Fruit fly (Drosophila melanogaster): ENCODE measurements around the gene CG17637.

CG17637 gene

DNA sequence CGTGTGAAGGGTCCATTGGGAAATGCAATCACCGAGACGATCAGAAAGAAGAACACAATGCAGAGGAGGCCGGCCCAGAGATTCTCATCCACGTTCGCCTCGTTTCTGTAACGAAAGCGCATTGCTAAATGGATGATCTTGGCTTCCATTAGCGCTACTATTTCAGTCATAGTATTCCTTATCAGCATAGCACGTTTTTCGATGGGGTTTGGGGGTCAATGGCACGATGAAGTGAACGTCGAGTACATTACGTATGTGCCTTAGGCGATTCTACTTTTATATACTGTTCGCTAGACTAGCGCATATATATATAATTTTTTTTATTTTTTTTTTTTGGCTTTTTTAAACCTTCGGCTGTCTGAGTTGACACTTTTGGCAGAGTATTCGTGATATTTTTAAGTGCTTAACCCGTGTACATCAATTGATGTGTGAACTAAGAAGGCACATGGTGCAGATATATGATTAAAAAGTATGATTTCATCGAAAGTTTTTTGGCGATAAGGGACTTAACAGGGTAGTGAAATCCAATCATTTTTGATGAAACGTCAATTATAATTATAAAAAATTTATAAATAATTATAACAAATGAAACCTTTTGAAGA is 20.5 kb downstream of the CG17637 start:
- TF ChIP-seq CG17806 (tag; optimal IDR thresholded peaks at IDR 0.05) (no peak), CG9948 (tag; optimal IDR thresholded peaks at IDR 0.05) (no peak), CG32121 (GFP tag; IDR thresholded peaks at IDR 0.05) (peak; percentile 23; the same call in 1 of the 2 replicates)

DNA sequence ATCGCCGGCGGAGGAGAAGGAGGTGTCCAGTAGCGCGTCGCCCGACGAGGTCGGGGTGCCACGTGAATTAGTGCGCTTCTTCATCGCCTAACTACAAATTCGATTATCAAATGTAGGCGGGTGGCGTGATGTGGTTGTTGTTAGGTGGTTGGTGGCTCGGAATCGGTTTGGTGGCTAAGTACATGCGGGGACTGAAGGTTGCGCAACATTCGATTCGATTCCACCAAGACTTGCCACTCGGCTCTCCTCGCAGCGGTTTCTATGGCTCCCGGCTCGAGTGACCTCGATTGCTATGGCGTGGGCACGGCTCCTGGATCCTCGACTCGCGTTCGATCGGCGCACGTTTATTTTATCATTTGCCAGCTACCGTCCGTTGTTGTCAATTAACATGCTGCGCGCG is 21.8 kb downstream of the CG17637 start:
- no peak for TF ChIP-seq CG34367 (tag; optimal IDR thresholded peaks at IDR 0.05)
- TF ChIP-seq CG14655 (GFP tag; optimal IDR thresholded peaks at IDR 0.05), result no peak
- no peak for TF ChIP-seq CG9948 (tag; optimal IDR thresholded peaks at IDR 0.05)
- no peak for TF ChIP-seq Snoo (tag; optimal IDR thresholded peaks at IDR 0.05)
- no peak for TF ChIP-seq CG8159 (tag; optimal IDR thresholded peaks at IDR 0.05)
- no peak for TF ChIP-seq CG12605 (GFP tag; IDR thresholded peaks at IDR 0.05)
- no peak for TF ChIP-seq fd96Ca (GFP tag; IDR thresholded peaks at IDR 0.05)
- no peak for TF ChIP-seq CG13204 (GFP tag; optimal IDR thresholded peaks at IDR 0.05)

DNA sequence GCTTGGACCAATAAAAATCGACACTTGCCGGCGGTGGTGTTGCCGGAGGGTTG is 22.0 kb downstream of the CG17637 start, which contains the start of gene Pss:
Pss (minus strand) TSS at position 32 of the 53 bp plus-strand sequence.
- TF ChIP-seq CG10348 (GFP tag; IDR thresholded peaks at IDR 0.05) (no peak), D1 (tag; optimal IDR thresholded peaks at IDR 0.05) (no peak), CG4496 (GFP tag; IDR thresholded peaks at IDR 0.05) (no peak), CG34367 (tag; optimal IDR thresholded peaks at IDR 0.05) (no peak), rn (GFP tag; IDR thresholded peaks at IDR 0.05) (no peak), CG12605 (GFP tag; IDR thresholded peaks at IDR 0.05) (no peak), EcR (GFP tag; optimal IDR thresholded peaks at IDR 0.05) (no peak), fd96Ca (GFP tag; IDR thresholded peaks at IDR 0.05) (no peak), CG14655 (GFP tag; optimal IDR thresholded peaks at IDR 0.05) (no peak), CG8159 (tag; optimal IDR thresholded peaks at IDR 0.05) (no peak), CG8301 (tag; optimal IDR thresholded peaks at IDR 0.05) (no peak), gl (tag; optimal IDR thresholded peaks at IDR 0.05) (no peak), CG9948 (tag; optimal IDR thresholded peaks at IDR 0.05) (no peak), Ets98B (GFP tag; IDR thresholded peaks at IDR 0.05) (no peak), CG13204 (GFP tag; optimal IDR thresholded peaks at IDR 0.05) (no peak)

DNA sequence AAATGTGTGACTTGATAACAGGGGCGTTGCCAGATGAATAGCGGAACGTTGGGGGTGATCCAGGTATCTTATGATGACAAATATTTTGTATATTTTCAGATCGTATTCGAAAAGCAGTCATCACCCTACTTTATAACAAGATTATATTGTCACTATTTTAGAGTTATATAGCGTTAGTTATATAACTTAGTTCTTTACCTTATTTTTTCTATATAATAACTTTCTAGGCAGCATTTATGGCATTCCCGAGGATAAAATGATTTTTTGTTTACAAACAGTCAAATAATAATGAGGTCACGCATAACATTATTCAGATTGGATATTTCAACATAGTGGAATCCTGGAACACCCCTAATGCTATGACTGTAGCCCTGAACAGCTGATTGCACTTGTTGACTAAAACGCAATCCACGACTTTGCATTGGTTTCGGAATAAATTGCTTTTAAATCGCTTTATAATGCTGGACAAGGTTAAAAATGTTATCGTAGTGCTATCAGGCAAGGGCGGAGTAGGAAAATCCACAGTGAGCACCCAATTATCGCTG is 22.3 kb downstream of the CG17637 start, which contains the start of gene Nubp2:
Nubp2 (plus strand) TSS at position 381 of the 545 bp plus-strand sequence.
- peak; percentile 72 for TF ChIP-seq CG12605 (GFP tag; IDR thresholded peaks at IDR 0.05)
- peak; percentile 85 for TF ChIP-seq D1 (tag; optimal IDR thresholded peaks at IDR 0.05)
- TF ChIP-seq CG32121 (GFP tag; IDR thresholded peaks at IDR 0.05), result peak; percentile 86
- TF ChIP-seq fd96Ca (GFP tag; IDR thresholded peaks at IDR 0.05), result peak; percentile 81
- peak; percentile 92 for TF ChIP-seq Pif1A (GFP tag; optimal IDR thresholded peaks at IDR 0.05)
- TF ChIP-seq CG17806 (tag; optimal IDR thresholded peaks at IDR 0.05), result peak; percentile 93
- TF ChIP-seq CG34367 (tag; optimal IDR thresholded peaks at IDR 0.05), result peak; percentile 90
- TF ChIP-seq CG10348 (GFP tag; IDR thresholded peaks at IDR 0.05), result peak; percentile 78
- peak; percentile 95 for TF ChIP-seq CG14655 (GFP tag; optimal IDR thresholded peaks at IDR 0.05)
- TF ChIP-seq CG13204 (GFP tag; optimal IDR thresholded peaks at IDR 0.05), result no peak
- TF ChIP-seq CG8159 (tag; optimal IDR thresholded peaks at IDR 0.05), result peak; percentile 95
- peak; percentile 84 for TF ChIP-seq rn (GFP tag; IDR thresholded peaks at IDR 0.05)
- peak; percentile 90 for TF ChIP-seq Snoo (tag; optimal IDR thresholded peaks at IDR 0.05)
- peak; percentile 95 for TF ChIP-seq CG9948 (tag; optimal IDR thresholded peaks at IDR 0.05)
- peak; percentile 78 for TF ChIP-seq gl (tag; optimal IDR thresholded peaks at IDR 0.05)
- peak; percentile 93 for TF ChIP-seq CG8301 (tag; optimal IDR thresholded peaks at IDR 0.05)
- TF ChIP-seq CG4496 (GFP tag; IDR thresholded peaks at IDR 0.05), result peak; percentile 92
- TF ChIP-seq Pif1B (GFP tag; optimal IDR thresholded peaks at IDR 0.05), result peak; percentile 89
- peak; percentile 96 for TF ChIP-seq CG15710 (tag; optimal IDR thresholded peaks at IDR 0.05)
- peak; percentile 86 for TF ChIP-seq Ets98B (GFP tag; IDR thresholded peaks at IDR 0.05)
- peak; percentile 4 for TF ChIP-seq EcR (GFP tag; optimal IDR thresholded peaks at IDR 0.05)

DNA sequence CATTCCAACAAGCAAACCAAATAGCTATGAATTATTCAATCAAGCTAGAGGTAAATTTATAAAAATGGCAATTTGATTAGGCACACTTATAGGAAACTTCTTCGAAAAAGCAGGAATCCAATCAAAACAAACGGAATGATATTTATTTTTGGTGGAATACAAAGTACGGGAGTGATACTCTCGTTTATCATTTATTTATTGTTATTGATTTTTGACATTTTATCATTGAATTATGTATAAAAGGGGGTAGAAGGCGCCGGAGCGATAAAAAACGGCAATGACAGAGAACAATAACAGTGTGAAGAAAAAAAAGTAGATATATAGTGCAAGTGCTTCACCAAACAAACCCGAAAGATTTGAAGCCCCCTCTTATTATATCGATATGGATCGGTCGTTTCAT is 25.9 kb downstream of the CG17637 start:
- no peak for TF ChIP-seq CG34367 (tag; optimal IDR thresholded peaks at IDR 0.05)
- no peak for TF ChIP-seq gl (tag; optimal IDR thresholded peaks at IDR 0.05)
- TF ChIP-seq CG13204 (GFP tag; optimal IDR thresholded peaks at IDR 0.05), result no peak
- TF ChIP-seq CG10348 (GFP tag; IDR thresholded peaks at IDR 0.05), result no peak
- TF ChIP-seq CG14655 (GFP tag; optimal IDR thresholded peaks at IDR 0.05), result no peak
- TF ChIP-seq Snoo (tag; optimal IDR thresholded peaks at IDR 0.05), result no peak
- TF ChIP-seq EcR (GFP tag; optimal IDR thresholded peaks at IDR 0.05), result no peak
- no peak for TF ChIP-seq CG17806 (tag; optimal IDR thresholded peaks at IDR 0.05)
- TF ChIP-seq CG8159 (tag; optimal IDR thresholded peaks at IDR 0.05), result no peak
- no peak for TF ChIP-seq D1 (tag; optimal IDR thresholded peaks at IDR 0.05)
- no peak for TF ChIP-seq fd96Ca (GFP tag; IDR thresholded peaks at IDR 0.05)
- TF ChIP-seq rn (GFP tag; IDR thresholded peaks at IDR 0.05), result no peak
- no peak for TF ChIP-seq CG9948 (tag; optimal IDR thresholded peaks at IDR 0.05)
- no peak for TF ChIP-seq CG12605 (GFP tag; IDR thresholded peaks at IDR 0.05)
- no peak for TF ChIP-seq CG8301 (tag; optimal IDR thresholded peaks at IDR 0.05)

DNA sequence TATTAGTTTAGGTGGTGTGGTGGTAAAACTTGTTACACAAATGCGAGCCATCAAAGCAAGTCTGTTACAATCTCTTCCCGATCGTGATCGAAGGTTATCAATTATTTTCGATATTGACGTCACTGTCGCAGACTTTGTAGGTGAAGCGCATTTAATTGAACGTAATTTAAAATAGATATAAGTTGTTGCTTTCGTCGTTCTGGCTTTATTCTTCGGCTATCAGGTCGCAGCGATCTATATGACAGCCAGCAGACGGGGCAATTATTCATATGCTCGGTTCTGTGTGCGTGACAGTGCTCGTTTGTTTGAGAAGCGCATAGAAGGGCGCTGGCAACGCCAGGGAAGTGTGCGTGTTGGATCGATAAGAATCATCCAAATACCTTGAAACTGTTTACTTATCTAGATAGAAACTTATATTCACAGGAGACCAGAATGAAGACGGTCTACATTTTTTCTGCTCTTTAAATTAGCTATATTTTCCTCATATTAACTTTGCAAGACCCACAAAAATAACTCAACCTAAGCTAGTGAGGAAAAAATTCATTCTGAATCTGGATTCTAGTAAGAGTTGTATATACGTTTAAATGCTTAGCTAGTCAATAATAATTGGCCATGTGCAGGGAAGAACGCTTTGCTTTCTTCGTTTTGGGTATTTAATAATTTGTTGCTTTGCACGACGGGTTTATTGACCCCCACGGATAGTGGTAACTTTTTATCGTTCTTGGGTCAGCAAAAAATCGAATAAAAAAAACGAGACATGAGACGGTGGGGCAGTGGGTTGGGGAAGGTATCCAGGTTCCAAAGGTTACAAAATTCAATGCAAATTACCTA is 26.6 kb downstream of the CG17637 start:
- no peak for TF ChIP-seq CG10348 (GFP tag; IDR thresholded peaks at IDR 0.05)
- no peak for TF ChIP-seq CG32121 (GFP tag; IDR thresholded peaks at IDR 0.05)
- no peak for TF ChIP-seq fd96Ca (GFP tag; IDR thresholded peaks at IDR 0.05)
- TF ChIP-seq EcR (GFP tag; optimal IDR thresholded peaks at IDR 0.05), result no peak
- no peak for TF ChIP-seq rn (GFP tag; IDR thresholded peaks at IDR 0.05)
- TF ChIP-seq Pif1B (GFP tag; optimal IDR thresholded peaks at IDR 0.05), result no peak
- TF ChIP-seq Ets98B (GFP tag; IDR thresholded peaks at IDR 0.05), result no peak
- no peak for TF ChIP-seq CG17806 (tag; optimal IDR thresholded peaks at IDR 0.05)
- no peak for TF ChIP-seq CG15710 (tag; optimal IDR thresholded peaks at IDR 0.05)
- TF ChIP-seq CG9948 (tag; optimal IDR thresholded peaks at IDR 0.05), result no peak
- no peak for TF ChIP-seq CG12605 (GFP tag; IDR thresholded peaks at IDR 0.05)
- TF ChIP-seq CG14655 (GFP tag; optimal IDR thresholded peaks at IDR 0.05), result no peak
- no peak for TF ChIP-seq CG13204 (GFP tag; optimal IDR thresholded peaks at IDR 0.05)

Data from whole organism, pupa.